Worm (Caenorhabditis elegans): ENCODE data around the gene F40D4.12.

DNA sequence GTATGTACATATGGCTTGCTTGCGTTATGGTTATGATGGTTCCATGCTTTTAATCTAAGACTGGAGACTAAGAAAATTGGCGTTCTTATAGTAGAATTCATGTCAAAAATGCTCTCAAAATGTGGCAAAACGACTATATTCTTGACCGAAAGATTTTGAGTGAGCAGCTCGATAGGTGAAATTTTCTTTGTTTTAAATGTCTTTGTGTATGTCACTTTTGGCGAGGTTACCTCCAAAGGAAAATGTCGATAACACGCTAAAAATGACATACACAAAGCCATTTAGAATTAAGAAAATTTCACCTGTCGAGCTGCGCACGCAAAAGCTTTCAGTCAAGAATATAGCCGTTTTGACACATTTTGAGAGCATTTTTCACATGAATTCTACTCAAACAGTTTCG lies 7.8 kb downstream of the F40D4.12 start, which contains the start of gene srz-66:
- TF ChIP-seq flh-1 (GFP tag; optimal IDR thresholded peaks at IDR 0.05) (no peak), ceh-43 (GFP tag; optimal IDR thresholded peaks at IDR 0.05) (no peak), pha-4 (tag; optimal IDR thresholded peaks at IDR 0.05) (no peak), unc-62 (GFP tag; optimal IDR thresholded peaks at IDR 0.05) (no peak), lin-13 (tag; optimal IDR thresholded peaks at IDR 0.05) (no peak), tbx-8 (GFP tag; optimal IDR thresholded peaks at IDR 0.05) (no peak), sptf-1 (tag; optimal IDR thresholded peaks at IDR 0.05) (no peak), nhr-28 (tag; optimal IDR thresholded peaks at IDR 0.05) (no peak), bed-3 (GFP tag; optimal IDR thresholded peaks at IDR 0.05) (no peak), lsy-2 (tag; optimal IDR thresholded peaks at IDR 0.05) (no peak), elt-1 (tag; optimal IDR thresholded peaks at IDR 0.05; ENCODE audit: borderline replicate concordance, insufficient read depth) (no peak), ceh-39 (tag; optimal IDR thresholded peaks at IDR 0.05) (no peak), nhr-12 (tag; optimal IDR thresholded peaks at IDR 0.05) (no peak), ceh-83 (GFP tag; optimal IDR thresholded peaks at IDR 0.05) (no peak)

All from whole organism, mixed stage, embryonic.